Fruit fly (Drosophila melanogaster) whole organism, embryonic: ENCODE results near the gene Hecw.
A peak's percentile ranks its signal among the peaks of the same experiment; 100 is the strongest.

ENCODE experiments used
- ATbp ChIP-seq: fragments of 200-800 bp; sonication (Bioruptor generic); optimal IDR thresholded peaks from 2 replicates; lab custom pipeline; 2017; ENCODE audit warnings: missing biosample characterization, mild to moderate bottlenecking, missing genetic modification characterization, missing genetic modification reagents
- Blimp-1 ChIP-seq: fragments of 200-800 bp; sonication (Bioruptor generic); optimal IDR thresholded peaks from 3 replicates; lab custom pipeline; 2018; ENCODE audit warnings: missing biosample characterization, missing genetic modification characterization, mild to moderate bottlenecking, moderate library complexity, missing genetic modification reagents
- CG1024 ChIP-seq: fragments of 200-800 bp; sonication (Bioruptor generic); IDR thresholded peaks from 2 replicates; pipeline ENCODE4 v1.3.6; 2022; ENCODE audit warnings: missing biosample characterization, missing genetic modification characterization
- CG10366 ChIP-seq: fragments of 200-800 bp; sonication (Bioruptor generic); IDR thresholded peaks from 2 replicates; pipeline ENCODE4 v1.3.6; 2022; ENCODE audit warnings: missing biosample characterization, missing genetic modification characterization
- CG10565 ChIP-seq: fragments of 200-800 bp; sonication (Bioruptor generic); optimal IDR thresholded peaks from 3 replicates; lab custom pipeline; 2016; ENCODE audit warnings: missing biosample characterization, mild to moderate bottlenecking, missing genetic modification characterization
- CG12104 ChIP-seq: fragments of 200-800 bp; sonication (Bioruptor generic); optimal IDR thresholded peaks from 3 replicates; lab custom pipeline; 2016; ENCODE audit warnings: missing biosample characterization, missing genetic modification characterization
- CG12299 ChIP-seq: fragments of 200-800 bp; sonication (Bioruptor generic); optimal IDR thresholded peaks from 2 replicates; lab custom pipeline; 2018; ENCODE audit warnings: missing biosample characterization, mild to moderate bottlenecking, missing genetic modification characterization
- CG13424 ChIP-seq: fragments of 200-800 bp; sonication (Bioruptor generic); optimal IDR thresholded peaks from 2 replicates; lab custom pipeline; 2019; ENCODE audit warnings: missing biosample characterization, mild to moderate bottlenecking, missing genetic modification characterization, moderate library complexity
- CG14014 ChIP-seq: fragments of 200-800 bp; sonication (Bioruptor generic); IDR thresholded peaks from 2 replicates; pipeline ENCODE4 v1.3.6; 2022; ENCODE audit warnings: missing biosample characterization, missing genetic modification characterization
- CG1529 ChIP-seq: fragments of 200-800 bp; sonication (Bioruptor generic); optimal IDR thresholded peaks from 3 replicates; lab custom pipeline; 2018; ENCODE audit warnings: missing biosample characterization, missing genetic modification characterization
- CG1603 ChIP-seq: fragments of 200-800 bp; sonication (Bioruptor generic); optimal IDR thresholded peaks from 2 replicates; lab custom pipeline; 2019; ENCODE audit warnings: missing biosample characterization, mild to moderate bottlenecking, missing genetic modification characterization, moderate library complexity
- CG16779 ChIP-seq: fragments of 200-800 bp; sonication (Bioruptor generic); IDR thresholded peaks from 2 replicates; pipeline ENCODE4 v1.3.6; 2022; ENCODE audit warnings: missing biosample characterization, missing genetic modification characterization
- CG17359 ChIP-seq: fragments of 200-800 bp; sonication (Bioruptor generic); optimal IDR thresholded peaks from 3 replicates; lab custom pipeline; 2018; ENCODE audit warnings: missing biosample characterization, mild to moderate bottlenecking, missing genetic modification characterization, moderate library complexity
- CG17385 ChIP-seq: fragments of 200-800 bp; sonication (Bioruptor generic); optimal IDR thresholded peaks from 3 replicates; lab custom pipeline; 2018; ENCODE audit warnings: missing biosample characterization, mild to moderate bottlenecking, missing genetic modification characterization
- CG17568 ChIP-seq: fragments of 200-800 bp; sonication (Bioruptor generic); optimal IDR thresholded peaks from 2 replicates; lab custom pipeline; 2018; ENCODE audit warnings: missing biosample characterization, mild to moderate bottlenecking, missing genetic modification characterization, moderate library complexity
- CG18011 ChIP-seq: fragments of 200-800 bp; sonication (Bioruptor generic); optimal IDR thresholded peaks from 2 replicates; lab custom pipeline; 2017; ENCODE audit warnings: missing biosample characterization, missing genetic modification characterization, mild to moderate bottlenecking, moderate library complexity, missing genotype
- CG18262 ChIP-seq: fragments of 200-800 bp; optimal IDR thresholded peaks from 3 replicates; lab custom pipeline; 2019; ENCODE audit warnings: missing biosample characterization, mild to moderate bottlenecking, missing genetic modification characterization, moderate library complexity
- CG2199 ChIP-seq: fragments of 200-800 bp; sonication (Bioruptor generic); IDR thresholded peaks from 3 replicates; pipeline ENCODE4 v1.3.6; 2022; ENCODE audit warnings: missing biosample characterization, missing genetic modification characterization
- CG3407 ChIP-seq: fragments of 200-800 bp; sonication (Bioruptor generic); optimal IDR thresholded peaks from 2 replicates; lab custom pipeline; 2018; ENCODE audit warnings: missing biosample characterization, mild to moderate bottlenecking, missing genetic modification characterization
- CG34224 ChIP-seq: fragments of 200-800 bp; sonication (Bioruptor generic); IDR thresholded peaks from 3 replicates; pipeline ENCODE4 v1.3.6; 2022; ENCODE audit warnings: missing biosample characterization, missing genetic modification characterization; ENCODE audit not compliant: partially characterized antibody
- CG4707 ChIP-seq: fragments of 200-800 bp; sonication (Bioruptor generic); optimal IDR thresholded peaks from 2 replicates; lab custom pipeline; 2018; ENCODE audit warnings: missing biosample characterization, mild to moderate bottlenecking, missing genetic modification characterization, moderate library complexity
- CG6683 ChIP-seq: fragments of 200-800 bp; sonication (Bioruptor generic); optimal IDR thresholded peaks from 2 replicates; lab custom pipeline; 2017; ENCODE audit warnings: missing biosample characterization, mild to moderate bottlenecking, missing genetic modification characterization, missing genetic modification reagents
- CG7357 ChIP-seq: fragments of 200-800 bp; sonication (Bioruptor generic); IDR thresholded peaks from 3 replicates; pipeline ENCODE4 v1.3.6; 2022; ENCODE audit warnings: missing biosample characterization, missing genetic modification characterization
- CG8765 ChIP-seq: fragments of 200-800 bp; sonication (Bioruptor generic); IDR thresholded peaks from 2 replicates; pipeline ENCODE4 v1.3.6; 2022; ENCODE audit warnings: missing biosample characterization, missing genetic modification characterization
- Fer1 ChIP-seq: fragments of 200-800 bp; sonication (Bioruptor generic); optimal IDR thresholded peaks from 2 replicates; lab custom pipeline; 2017; ENCODE audit warnings: missing biosample characterization, mild to moderate bottlenecking, missing genetic modification characterization
- Fer3 ChIP-seq: fragments of 200-800 bp; sonication (Bioruptor generic); optimal IDR thresholded peaks from 2 replicates; lab custom pipeline; 2018; ENCODE audit warnings: missing biosample characterization, mild to moderate bottlenecking, missing genetic modification characterization, moderate library complexity
- HLHmδ ChIP-seq: fragments of 200-800 bp; sonication (Bioruptor generic); optimal IDR thresholded peaks from 2 replicates; lab custom pipeline; 2018; ENCODE audit warnings: missing biosample characterization, mild to moderate bottlenecking, missing genetic modification characterization, moderate library complexity
- HmgD ChIP-seq: fragments of 200-800 bp; sonication (Bioruptor generic); optimal IDR thresholded peaks from 3 replicates; lab custom pipeline; 2016; ENCODE audit warnings: missing biosample characterization, missing genetic modification characterization
- Lhr ChIP-seq: fragments of 200-800 bp; sonication (Bioruptor generic); optimal IDR thresholded peaks from 3 replicates; lab custom pipeline; 2017; ENCODE audit warnings: mild to moderate bottlenecking, missing biosample characterization, missing genetic modification reagents, missing genetic modification characterization
- NK7.1 ChIP-seq: fragments of 200-800 bp; sonication (Bioruptor generic); optimal IDR thresholded peaks from 3 replicates; lab custom pipeline; 2016; ENCODE audit warnings: missing biosample characterization, missing genetic modification characterization
- Optix ChIP-seq: fragments of 200-800 bp; sonication (Bioruptor generic); IDR thresholded peaks from 3 replicates; pipeline ENCODE4 v1.3.6; 2022; ENCODE audit warnings: missing biosample characterization, missing genetic modification characterization
- Scr ChIP-seq: fragments of 200-800 bp; sonication (Bioruptor generic); IDR thresholded peaks from 2 replicates; pipeline ENCODE4 v1.3.6; 2022; ENCODE audit warnings: missing biosample characterization, missing genetic modification characterization; ENCODE audit not compliant: partially characterized antibody
- Sox102F ChIP-seq: fragments of 200-800 bp; sonication (Bioruptor generic); optimal IDR thresholded peaks from 2 replicates; lab custom pipeline; 2018; ENCODE audit warnings: missing biosample characterization, mild to moderate bottlenecking, missing genetic modification characterization, moderate library complexity
- Usf ChIP-seq: fragments of 200-800 bp; sonication (Bioruptor generic); optimal IDR thresholded peaks from 2 replicates; lab custom pipeline; 2017; ENCODE audit warnings: missing genotype, missing biosample characterization, missing genetic modification characterization
- YL-1 ChIP-seq: fragments of 200-800 bp; sonication (Bioruptor generic); optimal IDR thresholded peaks from 3 replicates; lab custom pipeline; 2017; ENCODE audit warnings: missing biosample characterization, mild to moderate bottlenecking, missing genetic modification characterization
- amos ChIP-seq: fragments of 200-800 bp; sonication (Bioruptor generic); IDR thresholded peaks from 2 replicates; pipeline ENCODE4 v1.3.6; 2022; ENCODE audit warnings: missing biosample characterization, missing genetic modification characterization; ENCODE audit not compliant: partially characterized antibody
- ara ChIP-seq: fragments of 200-800 bp; sonication (Bioruptor generic); IDR thresholded peaks from 2 replicates; pipeline ENCODE4 v1.3.6; 2022; ENCODE audit warnings: missing biosample characterization, missing genetic modification characterization
- bab2 ChIP-seq: fragments of 200-800 bp; sonication (Bioruptor generic); optimal IDR thresholded peaks from 2 replicates; lab custom pipeline; 2016; ENCODE audit warnings: missing biosample characterization, missing genetic modification characterization
- bcd ChIP-seq: fragments of 200-800 bp; sonication (Bioruptor generic); optimal IDR thresholded peaks from 2 replicates; lab custom pipeline; 2017; ENCODE audit warnings: missing biosample characterization, mild to moderate bottlenecking, missing genetic modification characterization
- cg ChIP-seq: fragments of 200-800 bp; sonication (Bioruptor generic); optimal IDR thresholded peaks from 3 replicates; lab custom pipeline; 2019; ENCODE audit warnings: missing biosample characterization, mild to moderate bottlenecking, missing genetic modification characterization, moderate library complexity
- chm ChIP-seq: fragments of 200-800 bp; sonication (Bioruptor generic); IDR thresholded peaks from 2 replicates; pipeline ENCODE4 v1.3.6; 2022; ENCODE audit warnings: missing biosample characterization, missing genetic modification characterization
- fd64A ChIP-seq: fragments of 200-800 bp; sonication (Bioruptor generic); optimal IDR thresholded peaks from 3 replicates; lab custom pipeline; 2018; ENCODE audit warnings: missing biosample characterization, mild to moderate bottlenecking, missing genetic modification characterization
- fu2 ChIP-seq: fragments of 200-800 bp; sonication (Bioruptor generic); optimal IDR thresholded peaks from 2 replicates; lab custom pipeline; 2016; ENCODE audit warnings: missing biosample characterization, missing genetic modification characterization
- gcm ChIP-seq: fragments of 200-800 bp; sonication (Bioruptor generic); optimal IDR thresholded peaks from 2 replicates; lab custom pipeline; 2019; ENCODE audit warnings: missing biosample characterization, mild to moderate bottlenecking, missing genetic modification characterization, moderate library complexity
- grau ChIP-seq: fragments of 200-800 bp; optimal IDR thresholded peaks from 3 replicates; lab custom pipeline; 2019; ENCODE audit warnings: missing biosample characterization, mild to moderate bottlenecking, missing genetic modification characterization, moderate library complexity
- kay ChIP-seq: fragments of 200-800 bp; sonication (Bioruptor generic); optimal IDR thresholded peaks from 2 replicates; lab custom pipeline; 2016; ENCODE audit warnings: missing biosample characterization, missing genetic modification characterization
- kni ChIP-seq: fragments of 200-800 bp; sonication (Bioruptor generic); optimal IDR thresholded peaks from 3 replicates; lab custom pipeline; 2017; ENCODE audit warnings: mild to moderate bottlenecking, missing biosample characterization, missing genetic modification reagents, missing genetic modification characterization
- maf-S ChIP-seq: fragments of 200-800 bp; sonication (Bioruptor generic); optimal IDR thresholded peaks from 2 replicates; lab custom pipeline; 2016; ENCODE audit warnings: missing biosample characterization, missing genetic modification characterization
- nom ChIP-seq: fragments of 200-800 bp; sonication (Bioruptor generic); optimal IDR thresholded peaks from 2 replicates; lab custom pipeline; 2017; ENCODE audit warnings: missing biosample characterization, missing genetic modification characterization, mild to moderate bottlenecking, moderate library complexity, missing genetic modification reagents
- otp ChIP-seq: fragments of 200-800 bp; sonication (Bioruptor generic); IDR thresholded peaks from 3 replicates; pipeline ENCODE4, ENCODE4 v1.3.6; 2022; ENCODE audit warnings: missing biosample characterization, missing genetic modification characterization
- stwl ChIP-seq: fragments of 200-800 bp; sonication (Bioruptor generic); optimal IDR thresholded peaks from 3 replicates; lab custom pipeline; 2018; ENCODE audit warnings: missing biosample characterization, mild to moderate bottlenecking, missing genetic modification characterization, moderate library complexity

Hecw gene

DNA sequence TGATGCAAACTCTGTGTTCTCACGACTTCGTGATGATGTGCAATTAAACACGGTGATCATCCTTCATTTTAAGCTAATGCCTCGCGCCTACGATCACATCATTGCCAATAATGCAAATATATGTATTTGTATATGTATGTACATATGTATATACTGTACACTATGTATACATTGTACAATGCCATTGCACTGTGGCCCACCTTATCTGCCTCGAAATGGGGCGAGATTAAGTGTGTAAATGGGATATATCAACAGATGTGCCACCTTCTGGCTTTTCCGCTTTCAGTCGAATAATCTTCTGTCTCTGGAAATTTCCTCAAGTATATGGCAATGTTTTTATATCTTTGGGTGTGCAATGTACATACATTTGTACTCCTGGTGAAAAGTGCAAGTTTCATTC, 36.1 kb downstream of the Hecw start:
- TF ChIP-seq fu2 (no peak), Fer3 (tag; lab: Kevin White, UChicago) (no peak), CG1529 (GFP tag; lab: Kevin White, UChicago) (peak; percentile 38), CG12104 (GFP tag; lab: Kevin White, UChicago) (no peak), CG10366 (GFP tag; lab: Robert Waterston, UW) (no peak), CG12299 (tag; lab: Kevin White, UChicago) (no peak), otp (GFP tag; lab: Robert Waterston, UW) (no peak), CG1024 (GFP tag; lab: Robert Waterston, UW) (no peak), Usf (GFP tag; lab: Kevin White, UChicago) (no peak), CG3407 (GFP tag; lab: Kevin White, UChicago) (peak; percentile 1), bab2 (GFP tag; lab: Kevin White, UChicago) (no peak), Fer1 (no peak), gcm (GFP tag; lab: Kevin White, UChicago) (no peak), CG2199 (no peak), chm (GFP tag; lab: Robert Waterston, UW) (0 out of 2 replicates have a peak, but pooled peaks have one; percentile 24), HmgD (GFP tag; lab: Kevin White, UChicago) (no peak), ara (GFP tag; lab: Robert Waterston, UW) (no peak), CG8765 (GFP tag; lab: Robert Waterston, UW) (no peak), Lhr (GFP tag; lab: Kevin White, UChicago) (no peak), stwl (tag; lab: Kevin White, UChicago) (no peak), CG1603 (tag; lab: Kevin White, UChicago) (peak; percentile 19), NK7.1 (no peak), CG18011 (GFP tag; lab: Kevin White, UChicago) (no peak), kay (GFP tag; lab: Kevin White, UChicago) (no peak), YL-1 (GFP tag; lab: Kevin White, UChicago) (no peak), ATbp (GFP tag; lab: Kevin White, UChicago) (peak; percentile 66), CG17568 (GFP tag; lab: Kevin White, UChicago) (no peak), Scr (GFP tag; lab: Robert Waterston, UW) (no peak), Optix (GFP tag; lab: Robert Waterston, UW) (no peak), cg (no peak), CG6683 (GFP tag; lab: Kevin White, UChicago) (no peak), CG17385 (GFP tag; lab: Kevin White, UChicago) (no peak), HLHmδ (peak; percentile 35), CG7357 (GFP tag; lab: Robert Waterston, UW) (no peak), CG16779 (GFP tag; lab: Robert Waterston, UW) (no peak), CG13424 (tag; lab: Kevin White, UChicago) (no peak), CG17359 (tag; lab: Kevin White, UChicago) (peak; percentile 7), amos (GFP tag; lab: Robert Waterston, UW) (no peak), Sox102F (GFP tag; lab: Kevin White, UChicago) (peak; percentile 2), Blimp-1 (peak; percentile 30), bcd (GFP tag; lab: Kevin White, UChicago) (no peak), nom (peak; percentile 29), CG14014 (GFP tag; lab: Robert Waterston, UW) (no peak), CG34224 (GFP tag; lab: Robert Waterston, UW) (no peak), CG18262 (tag; lab: Kevin White, UChicago) (no peak), grau (tag; lab: Kevin White, UChicago) (no peak), kni (GFP tag; lab: Kevin White, UChicago) (peak; percentile 29), fd64A (GFP tag; lab: Kevin White, UChicago) (peak; percentile 70), CG10565 (GFP tag; lab: Kevin White, UChicago) (no peak), CG4707 (GFP tag; lab: Kevin White, UChicago) (peak; percentile 30), maf-S (GFP tag; lab: Kevin White, UChicago) (no peak)
